Worm (Caenorhabditis elegans): ENCODE results near the gene cyp-25A1.

The cyp-25A1 gene

DNA sequence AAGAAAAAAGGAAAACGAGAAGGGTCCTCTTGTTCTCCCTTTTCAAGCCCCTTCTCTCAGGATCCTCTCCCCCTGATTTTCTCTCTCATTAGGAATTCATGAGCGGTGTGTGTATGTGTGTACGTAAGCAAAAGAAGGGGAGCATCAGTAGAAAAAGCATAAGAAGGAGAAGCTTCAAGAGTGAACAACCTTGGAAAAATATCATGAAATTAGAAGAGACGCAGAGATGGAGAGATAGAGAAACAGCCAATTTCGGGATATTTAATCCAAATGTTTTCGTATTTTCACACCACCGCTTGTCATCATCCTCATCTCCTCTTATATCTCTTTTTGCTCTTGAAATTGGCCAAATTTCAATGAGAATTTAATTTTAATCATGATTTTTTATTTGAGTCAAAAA, 50.8 kb downstream of the cyp-25A1 start:
- TF ChIP-seq tra-4 (tag; optimal IDR thresholded peaks at IDR 0.05) (no peak), hmg-4 (GFP tag; optimal IDR thresholded peaks at IDR 0.05) (no peak), tbx-37 (GFP tag; conservative IDR thresholded peaks at IDR 0.05) (no peak), F13C5.2 (tag; optimal IDR thresholded peaks at IDR 0.05) (no peak), tbx-11 (GFP tag; IDR thresholded peaks at IDR 0.05) (no peak), flt-1 (GFP tag; IDR thresholded peaks at IDR 0.05) (no peak), B0310.2 (tag; optimal IDR thresholded peaks at IDR 0.05) (no peak), hmbx-1 (tag; optimal IDR thresholded peaks at IDR 0.05) (no peak), ceh-36 (tag; optimal IDR thresholded peaks at IDR 0.05) (no peak), hnd-1 (tag; optimal IDR thresholded peaks at IDR 0.05) (no peak), scrt-1 (GFP tag; IDR thresholded peaks at IDR 0.05) (no peak), sea-1 (GFP tag; conservative IDR thresholded peaks at IDR 0.05) (no peak), ama-1 (optimal IDR thresholded peaks at IDR 0.05) (no peak), aly-1 (tag; optimal IDR thresholded peaks at IDR 0.05) (no peak), ceh-13 (GFP tag; optimal IDR thresholded peaks at IDR 0.05) (no peak), ets-7 (tag; optimal IDR thresholded peaks at IDR 0.05) (no peak), pes-1 (GFP tag; IDR thresholded peaks at IDR 0.05) (no peak)

All from whole organism, early embryonic.